Worm (Caenorhabditis elegans) whole organism, L1 larva: ENCODE measurements around the gene dmsr-16.

Source experiments
- ceh-63 ChIP-seq: fragments of 200-800 bp; sonication (Bioruptor generic); optimal IDR thresholded peaks from 2 replicates; lab custom pipeline; 2018; ENCODE audit warnings: mild to moderate bottlenecking, missing genetic modification characterization, missing compliant biosample characterization
- dsc-1 ChIP-seq: sonication (generic microtip); optimal IDR thresholded peaks from 2 replicates; lab custom pipeline; 2016; ENCODE audit warnings: mild to moderate bottlenecking, missing genetic modification characterization, missing compliant biosample characterization
- fkh-4 ChIP-seq: sonication (generic microtip); optimal IDR thresholded peaks from 2 replicates; lab custom pipeline; 2016; ENCODE audit warnings: missing compliant biosample characterization, missing genetic modification characterization, borderline replicate concordance
- irx-1 ChIP-seq: sonication (generic microtip); optimal IDR thresholded peaks from 2 replicates; lab custom pipeline; 2016; ENCODE audit warnings: missing genetic modification characterization, missing compliant biosample characterization
- isw-1 ChIP-seq: fragments of 200-800 bp; sonication (Bioruptor generic); IDR thresholded peaks from 2 replicates; pipeline ENCODE4 v1.3.6; 2022; ENCODE audit warnings: missing genetic modification characterization, missing compliant biosample characterization
- mep-1 ChIP-seq: fragments of 150-350 bp; optimal IDR thresholded peaks from 2 replicates; lab custom pipeline; 2014; ENCODE audit warnings: missing biosample characterization, missing genetic modification characterization
- nhr-11 ChIP-seq: fragments of 150-350 bp; optimal IDR thresholded peaks from 2 replicates; lab custom pipeline; 2014; ENCODE audit warnings: missing biosample characterization, missing genetic modification characterization
- nhr-237 ChIP-seq: fragments of 150-350 bp; optimal IDR thresholded peaks from 2 replicates; lab custom pipeline; 2014; ENCODE audit warnings: missing biosample characterization, missing genetic modification characterization
- nhr-47 ChIP-seq: sonication (generic microtip); optimal IDR thresholded peaks from 2 replicates; lab custom pipeline; 2016; ENCODE audit warnings: mild to moderate bottlenecking, missing genetic modification characterization, moderate library complexity, missing compliant biosample characterization
- nhr-76 ChIP-seq: sonication (generic microtip); optimal IDR thresholded peaks from 2 replicates; lab custom pipeline; 2017; ENCODE audit warnings: missing biosample characterization, missing genetic modification characterization
- rnt-1 ChIP-seq: sonication (generic microtip); optimal IDR thresholded peaks from 2 replicates; lab custom pipeline; 2016; ENCODE audit warnings: mild to moderate bottlenecking, missing genetic modification characterization, moderate library complexity, missing compliant biosample characterization
- unc-62 ChIP-seq: fragments of 150-350 bp; optimal IDR thresholded peaks from 2 replicates; lab custom pipeline; 2014; ENCODE audit warnings: missing biosample characterization, missing genetic modification reagents, missing genetic modification characterization
- ztf-4 ChIP-seq: fragments of 150-350 bp; optimal IDR thresholded peaks from 2 replicates; lab custom pipeline; 2014; ENCODE audit warnings: missing biosample characterization, missing genetic modification characterization

DNA sequence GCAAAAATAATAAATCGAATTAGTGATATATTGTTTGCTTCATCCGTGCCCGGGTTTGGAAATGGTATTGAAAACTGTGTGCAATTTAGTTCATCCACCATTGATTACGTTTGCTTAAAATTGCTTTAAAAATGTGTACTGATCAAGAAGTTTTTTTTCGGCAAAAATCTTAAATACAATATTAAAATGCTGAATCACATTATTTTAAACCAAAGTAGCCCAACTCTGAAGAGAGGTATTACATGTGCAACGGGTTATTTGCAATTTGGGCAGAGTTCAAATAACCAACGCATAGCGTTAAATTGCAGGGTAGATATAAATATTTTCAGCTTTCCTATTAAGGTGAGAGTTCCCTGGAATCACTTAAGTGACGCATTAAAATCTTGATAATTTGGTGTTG lies 8.3 kb upstream of the dmsr-16 start, which contains the start of gene dmsr-14:
- TF ChIP-seq rnt-1 (tag; lab: Kevin White, UChicago), result no peak
- TF ChIP-seq mep-1 (tag; lab: Kevin White, UChicago), result no peak
- no peak for TF ChIP-seq dsc-1 (tag; lab: Kevin White, UChicago)
- no peak for TF ChIP-seq nhr-47 (tag; lab: Kevin White, UChicago)
- TF ChIP-seq fkh-4 (tag; lab: Kevin White, UChicago), result no peak
- TF ChIP-seq nhr-11 (tag; lab: Kevin White, UChicago), result no peak
- TF ChIP-seq nhr-237 (tag; lab: Kevin White, UChicago), result no peak
- TF ChIP-seq ceh-63 (GFP tag; lab: Kevin White, UChicago), result no peak
- TF ChIP-seq irx-1 (tag; lab: Kevin White, UChicago), result no peak
- no peak for TF ChIP-seq isw-1 (GFP tag; lab: Robert Waterston, UW)
- TF ChIP-seq nhr-76, result no peak
- TF ChIP-seq unc-62 (GFP tag; lab: Kevin White, UChicago), result no peak
- no peak for TF ChIP-seq ztf-4 (tag; lab: Kevin White, UChicago)
